Fruit fly (Drosophila melanogaster): ENCODE data around the gene CG12321.

The CG12321 gene

DNA sequence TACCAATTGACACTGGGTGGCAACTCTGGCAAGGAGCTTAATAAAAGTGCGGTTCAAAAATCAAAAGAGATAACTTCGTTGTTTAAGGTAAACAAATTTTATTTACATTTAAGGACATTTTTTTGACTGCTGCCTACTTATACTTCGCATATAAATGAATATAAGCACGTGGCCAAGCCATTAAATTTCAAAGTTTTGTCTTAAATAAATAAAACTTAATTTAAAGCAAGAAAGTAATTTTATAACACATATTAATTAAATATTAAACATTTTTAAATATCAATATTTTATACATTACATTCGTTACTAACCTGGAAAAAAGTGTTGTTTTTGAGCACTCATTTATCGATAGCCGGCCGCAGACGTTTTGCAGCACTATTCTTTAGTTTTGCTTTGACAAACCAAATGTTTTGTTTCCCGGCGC lies at the start of gene CG12321, which contains the start of gene MED17:
Gene CG12321 (minus strand): TSS at position 6 of the 424 bp plus-strand sequence.
Gene MED17 (plus strand): TSS at position 371 of the 424 bp plus-strand sequence.
- no peak for TF ChIP-seq psq (optimal IDR thresholded peaks at IDR 0.05)
- TF ChIP-seq pan (optimal IDR thresholded peaks at IDR 0.05) = no peak
- TF ChIP-seq CG8478 (optimal IDR thresholded peaks at IDR 0.05) = no peak
- TF ChIP-seq Dll (optimal IDR thresholded peaks at IDR 0.05) = no peak
- TF ChIP-seq EcR (GFP tag; optimal IDR thresholded peaks at IDR 0.05) = no peak
- no peak for TF ChIP-seq usp (GFP tag; optimal IDR thresholded peaks at IDR 0.05)

DNA sequence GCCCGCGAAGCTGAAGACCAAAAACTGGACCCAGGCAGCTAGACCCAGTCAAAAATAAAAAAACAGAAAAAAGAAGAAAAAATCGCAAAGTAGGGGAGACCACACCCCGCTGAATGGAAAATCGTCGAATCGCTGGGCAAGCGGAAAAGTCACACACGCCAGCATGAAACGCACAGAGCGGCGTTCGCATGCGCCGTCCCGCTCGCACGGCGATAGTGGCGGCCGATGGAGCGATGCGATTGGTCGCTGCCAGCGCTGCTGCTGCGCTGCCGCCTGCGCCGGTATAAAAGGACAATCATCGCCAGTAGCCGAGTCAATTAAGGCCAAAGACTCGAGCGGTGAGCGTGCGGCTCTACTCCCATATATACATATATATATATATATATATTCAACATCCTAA lies 47.4 kb upstream of the CG12321 start, which contains the start of gene repo:
Gene repo (plus strand): TSS at position 314 of the 400 bp plus-strand sequence.
- TF ChIP-seq usp (GFP tag; optimal IDR thresholded peaks at IDR 0.05) (no peak), pan (optimal IDR thresholded peaks at IDR 0.05) (no peak), Dll (optimal IDR thresholded peaks at IDR 0.05) (no peak), CG8478 (optimal IDR thresholded peaks at IDR 0.05) (no peak), EcR (GFP tag; optimal IDR thresholded peaks at IDR 0.05) (no peak), psq (optimal IDR thresholded peaks at IDR 0.05) (no peak)

DNA sequence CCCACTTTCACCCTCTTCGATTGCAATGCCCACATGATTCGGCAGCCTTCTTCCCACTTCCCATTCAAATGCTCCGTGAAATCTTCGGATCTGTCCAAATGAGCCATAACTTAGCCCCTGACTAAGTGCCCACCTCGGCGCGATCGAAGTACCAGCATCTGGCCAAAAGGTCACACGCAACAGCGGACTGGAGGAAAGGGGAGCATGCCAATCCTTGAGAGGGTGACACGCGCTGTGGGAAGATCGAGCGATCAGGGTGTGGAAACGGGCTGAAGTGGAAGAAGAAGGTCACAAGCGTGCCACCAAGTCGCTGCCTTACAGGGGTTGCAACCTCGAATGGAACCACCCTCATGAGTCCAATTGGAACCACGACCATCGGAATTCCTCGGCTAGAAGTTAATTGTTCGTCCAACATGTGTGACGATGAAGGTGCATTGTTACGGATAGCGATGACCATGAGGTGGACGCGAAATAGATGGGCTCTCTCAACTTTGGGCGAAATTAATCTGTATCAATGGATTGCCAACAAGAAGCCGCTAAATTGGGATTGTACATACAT lies 46.3 kb upstream of the CG12321 start:
- no peak for TF ChIP-seq usp (GFP tag; optimal IDR thresholded peaks at IDR 0.05)
- no peak for TF ChIP-seq psq (optimal IDR thresholded peaks at IDR 0.05)
- no peak for TF ChIP-seq pan (optimal IDR thresholded peaks at IDR 0.05)
- TF ChIP-seq EcR (GFP tag; optimal IDR thresholded peaks at IDR 0.05) = no peak
- no peak for TF ChIP-seq CG8478 (optimal IDR thresholded peaks at IDR 0.05)
- TF ChIP-seq Dll (optimal IDR thresholded peaks at IDR 0.05) = no peak

DNA sequence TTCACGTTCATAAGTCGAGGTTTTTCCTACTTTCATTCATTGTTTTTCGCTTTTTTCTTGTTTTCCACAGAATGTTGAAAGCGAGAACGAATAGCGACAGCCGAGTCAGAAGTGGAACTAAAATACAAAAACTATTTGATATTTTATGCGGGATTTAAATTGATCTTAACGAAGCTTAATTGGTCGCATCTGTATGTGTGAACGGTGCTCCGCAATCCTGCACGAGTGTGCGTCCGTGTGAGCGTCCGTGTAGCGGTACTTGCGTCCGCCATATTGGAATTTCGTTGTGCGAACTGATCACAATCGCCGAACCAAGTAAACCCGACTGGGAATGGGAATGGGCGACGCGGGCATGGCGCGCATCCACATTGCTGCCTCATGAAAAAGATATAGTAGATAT lies 43.7 kb upstream of the CG12321 start:
- TF ChIP-seq CG8478 (optimal IDR thresholded peaks at IDR 0.05) = no peak
- TF ChIP-seq Dll (optimal IDR thresholded peaks at IDR 0.05) = no peak
- no peak for TF ChIP-seq pan (optimal IDR thresholded peaks at IDR 0.05)
- no peak for TF ChIP-seq psq (optimal IDR thresholded peaks at IDR 0.05)
- TF ChIP-seq usp (GFP tag; optimal IDR thresholded peaks at IDR 0.05) = no peak
- TF ChIP-seq EcR (GFP tag; optimal IDR thresholded peaks at IDR 0.05) = no peak

DNA sequence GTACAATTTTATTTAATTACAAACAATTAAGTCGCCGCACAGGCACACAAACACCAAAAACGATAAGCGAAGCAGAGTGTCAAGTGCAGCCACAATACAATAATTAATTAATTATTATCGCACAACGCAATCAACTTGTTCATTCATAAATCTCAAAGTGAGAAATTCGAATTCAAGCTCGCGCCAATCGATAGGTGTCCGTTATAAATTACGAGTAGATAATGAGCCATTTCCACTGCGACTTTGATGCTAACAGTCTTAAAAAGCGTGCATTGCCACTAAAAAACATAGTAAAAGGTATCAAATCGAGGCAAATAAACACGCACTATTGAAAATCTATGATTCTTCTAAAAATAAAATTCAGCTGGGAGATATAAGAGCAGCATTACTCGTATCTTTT lies 41.7 kb upstream of the CG12321 start:
- TF ChIP-seq Dll (optimal IDR thresholded peaks at IDR 0.05) = no peak
- no peak for TF ChIP-seq usp (GFP tag; optimal IDR thresholded peaks at IDR 0.05)
- no peak for TF ChIP-seq pan (optimal IDR thresholded peaks at IDR 0.05)
- no peak for TF ChIP-seq EcR (GFP tag; optimal IDR thresholded peaks at IDR 0.05)
- TF ChIP-seq psq (optimal IDR thresholded peaks at IDR 0.05) = no peak
- TF ChIP-seq CG8478 (optimal IDR thresholded peaks at IDR 0.05) = no peak

DNA sequence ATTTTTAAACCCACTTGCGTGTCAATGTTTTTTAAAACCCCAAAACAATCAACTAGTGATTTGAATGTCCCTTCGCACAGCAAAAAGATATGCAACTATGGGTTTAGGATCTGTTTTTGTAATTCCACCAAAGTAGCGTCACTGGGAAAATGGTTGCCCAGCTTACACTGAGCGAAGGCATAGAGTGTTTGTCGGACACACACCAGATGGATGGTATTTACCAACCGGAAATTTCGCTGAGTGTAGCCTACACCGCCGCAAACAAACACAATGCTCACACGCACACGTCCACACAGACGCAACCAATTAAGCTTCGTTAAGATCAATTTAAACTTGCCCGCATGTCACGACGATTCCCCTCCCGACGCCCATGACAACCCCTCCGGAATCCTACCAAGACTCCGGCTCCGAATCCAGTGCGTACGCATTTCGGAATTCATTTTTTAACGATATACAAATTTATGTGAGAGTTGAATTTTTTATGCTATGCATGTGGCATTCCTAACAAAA lies 40.3 kb upstream of the CG12321 start:
- TF ChIP-seq psq (optimal IDR thresholded peaks at IDR 0.05) = no peak
- TF ChIP-seq pan (optimal IDR thresholded peaks at IDR 0.05) = no peak
- TF ChIP-seq Dll (optimal IDR thresholded peaks at IDR 0.05) = no peak
- TF ChIP-seq EcR (GFP tag; optimal IDR thresholded peaks at IDR 0.05) = no peak
- TF ChIP-seq CG8478 (optimal IDR thresholded peaks at IDR 0.05) = no peak
- no peak for TF ChIP-seq usp (GFP tag; optimal IDR thresholded peaks at IDR 0.05)

DNA sequence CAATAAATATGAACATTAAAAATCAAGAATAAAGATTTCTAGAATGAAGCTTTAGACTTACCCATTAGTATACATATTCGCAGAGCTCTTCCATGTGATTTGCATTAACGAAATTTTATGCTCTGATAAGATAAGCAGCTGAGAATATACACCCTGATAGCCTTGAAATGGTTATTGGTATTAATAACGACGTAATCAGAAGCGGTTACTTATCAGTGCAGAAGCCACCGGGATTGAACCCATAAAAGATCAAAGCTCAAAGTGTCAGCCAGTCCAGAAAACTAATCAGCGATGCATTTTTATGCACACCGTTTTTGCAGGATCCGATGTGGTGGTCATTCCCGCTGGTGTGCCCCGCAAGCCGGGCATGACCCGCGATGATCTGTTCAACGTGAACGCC lies 38.9 kb upstream of the CG12321 start:
- TF ChIP-seq pan (optimal IDR thresholded peaks at IDR 0.05) = no peak
- no peak for TF ChIP-seq psq (optimal IDR thresholded peaks at IDR 0.05)
- TF ChIP-seq usp (GFP tag; optimal IDR thresholded peaks at IDR 0.05) = no peak
- no peak for TF ChIP-seq Dll (optimal IDR thresholded peaks at IDR 0.05)
- TF ChIP-seq CG8478 (optimal IDR thresholded peaks at IDR 0.05) = no peak
- no peak for TF ChIP-seq EcR (GFP tag; optimal IDR thresholded peaks at IDR 0.05)

DNA sequence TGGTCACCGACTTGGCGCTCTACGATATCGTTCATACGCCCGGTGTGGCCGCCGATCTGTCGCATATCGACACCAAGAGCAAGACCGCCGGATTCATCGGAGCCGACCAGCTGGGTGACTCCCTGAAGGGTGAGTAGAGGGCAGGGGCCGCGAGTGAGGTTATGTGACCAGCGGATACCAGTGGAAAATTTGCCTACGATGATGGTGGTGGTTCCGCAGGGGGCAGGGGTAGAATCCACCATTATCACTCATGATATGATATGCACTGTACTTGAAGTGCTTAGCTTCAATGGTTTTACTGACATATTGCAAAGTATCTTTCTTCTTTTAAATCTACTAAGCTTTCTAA lies 38.3 kb upstream of the CG12321 start:
- TF ChIP-seq EcR (GFP tag; optimal IDR thresholded peaks at IDR 0.05) = no peak
- no peak for TF ChIP-seq pan (optimal IDR thresholded peaks at IDR 0.05)
- no peak for TF ChIP-seq psq (optimal IDR thresholded peaks at IDR 0.05)
- TF ChIP-seq usp (GFP tag; optimal IDR thresholded peaks at IDR 0.05) = no peak
- no peak for TF ChIP-seq CG8478 (optimal IDR thresholded peaks at IDR 0.05)
- TF ChIP-seq Dll (optimal IDR thresholded peaks at IDR 0.05) = no peak

DNA sequence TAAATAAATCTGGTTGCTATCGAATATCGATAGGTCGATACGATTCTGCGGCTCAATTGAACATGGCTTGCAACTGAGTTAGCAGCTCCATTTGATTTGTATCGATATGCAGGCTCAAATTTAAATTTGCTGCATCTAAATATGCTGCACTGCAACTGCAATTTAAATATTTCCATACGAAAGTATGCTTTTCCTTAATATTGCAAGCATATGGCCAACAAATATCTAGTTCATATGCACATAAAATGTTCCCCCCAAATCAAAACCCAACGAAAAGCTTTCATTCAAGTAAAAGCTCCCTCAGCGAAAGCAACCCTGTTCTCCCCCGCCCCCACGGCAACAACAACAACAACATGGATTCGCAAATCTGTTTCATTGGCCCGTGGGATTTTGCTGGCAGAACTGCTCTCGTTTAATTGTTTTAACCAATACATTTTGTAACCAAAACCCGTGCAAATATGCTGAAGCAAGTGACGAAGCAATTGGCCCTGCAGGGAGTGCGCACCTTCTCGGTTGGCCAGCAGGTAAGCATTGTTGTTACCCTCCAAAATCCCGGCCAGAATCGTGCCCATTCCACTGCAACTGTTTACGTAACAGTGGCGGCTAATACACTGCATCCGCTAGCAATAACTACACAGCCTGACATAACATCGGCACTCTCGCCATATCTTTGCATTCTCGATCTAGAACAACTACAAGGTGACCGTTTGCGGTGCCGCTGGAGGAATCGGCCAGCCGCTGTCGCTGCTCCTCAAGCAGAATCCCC lies 37.7 kb upstream of the CG12321 start, which contains the start of the genes CG7168 and Mdh2:
Gene CG7168 (minus strand): TSS at position 40 of the 766 bp plus-strand sequence.
Gene Mdh2 (plus strand): TSS at position 354 of the 766 bp plus-strand sequence.
- TF ChIP-seq pan (optimal IDR thresholded peaks at IDR 0.05) (no peak), CG8478 (optimal IDR thresholded peaks at IDR 0.05) (no peak), psq (optimal IDR thresholded peaks at IDR 0.05) (no peak), Dll (optimal IDR thresholded peaks at IDR 0.05) (no peak), EcR (GFP tag; optimal IDR thresholded peaks at IDR 0.05) (no peak), usp (GFP tag; optimal IDR thresholded peaks at IDR 0.05) (no peak)

DNA sequence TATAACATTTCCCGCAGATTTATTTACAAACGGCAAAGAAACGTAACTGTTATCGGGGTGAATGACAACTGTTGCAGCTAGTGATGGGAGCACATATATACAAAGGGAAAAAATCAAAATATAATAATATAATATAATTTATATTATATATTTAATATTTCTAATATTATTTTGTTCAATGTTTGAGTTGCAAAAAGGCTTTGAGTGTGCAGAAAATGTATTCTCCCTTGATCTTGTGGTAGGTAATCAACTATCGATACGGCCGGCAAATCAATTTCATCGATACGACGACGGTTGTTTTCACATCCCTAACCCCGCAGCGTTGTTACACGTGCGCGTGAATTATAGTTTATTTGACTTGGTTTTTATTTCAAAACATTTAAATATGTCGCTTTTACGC lies 34.9 kb upstream of the CG12321 start, which contains the start of the genes mTerf5 and Non3:
Gene mTerf5 (minus strand): TSS at position 249 of the 400 bp plus-strand sequence.
Gene Non3 (plus strand): TSS at position 289 of the 400 bp plus-strand sequence.
- no peak for TF ChIP-seq CG8478 (optimal IDR thresholded peaks at IDR 0.05)
- TF ChIP-seq usp (GFP tag; optimal IDR thresholded peaks at IDR 0.05) = no peak
- no peak for TF ChIP-seq psq (optimal IDR thresholded peaks at IDR 0.05)
- TF ChIP-seq Dll (optimal IDR thresholded peaks at IDR 0.05) = no peak
- TF ChIP-seq pan (optimal IDR thresholded peaks at IDR 0.05) = no peak
- TF ChIP-seq EcR (GFP tag; optimal IDR thresholded peaks at IDR 0.05) = no peak

DNA sequence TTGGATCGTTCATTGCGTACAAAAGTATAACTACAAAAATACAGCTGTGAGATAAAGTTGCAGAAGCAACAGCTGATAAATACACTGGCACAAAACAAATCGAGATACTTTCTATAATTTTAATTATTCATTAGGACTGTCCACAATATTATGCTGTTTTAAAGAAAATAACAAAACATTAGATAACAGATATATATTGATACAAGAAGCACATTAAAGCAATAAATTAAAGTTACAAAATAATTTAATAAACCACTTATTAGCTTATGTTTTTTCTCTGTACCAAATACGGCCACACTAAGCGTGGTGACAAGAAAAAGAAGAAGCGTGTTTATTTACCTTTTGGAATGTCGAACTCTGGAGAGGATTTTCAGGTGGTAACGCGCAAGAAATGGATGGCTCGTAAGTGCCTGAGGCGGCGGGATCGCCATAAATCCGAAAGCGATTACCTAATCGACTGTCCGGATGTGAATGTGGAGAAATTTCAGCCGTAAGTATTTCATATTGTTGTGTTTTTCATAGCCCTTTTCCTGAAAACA lies 31.8 kb upstream of the CG12321 start, which contains the start of the genes CG7988 and CG7183:
Gene CG7988 (plus strand): TSS at position 316 of the 539 bp plus-strand sequence.
Gene CG7183 (minus strand): TSS at position 489 of the 539 bp plus-strand sequence.
- TF ChIP-seq usp (GFP tag; optimal IDR thresholded peaks at IDR 0.05) = no peak
- TF ChIP-seq CG8478 (optimal IDR thresholded peaks at IDR 0.05) = no peak
- TF ChIP-seq EcR (GFP tag; optimal IDR thresholded peaks at IDR 0.05) = no peak
